Worm (Caenorhabditis elegans) whole organism, late embryonic: Measurements from ENCODE around the gene zyx-1.
A peak's percentile ranks its signal among the peaks of the same experiment; 100 is the strongest.

Experiments used
- ahr-1 ChIP-seq: sonication (generic microtip); optimal IDR thresholded peaks from 2 replicates; lab custom pipeline; 2016; ENCODE audit warnings: missing genetic modification characterization, missing compliant biosample characterization
- ceh-14 ChIP-seq: sonication (generic microtip); optimal IDR thresholded peaks from 2 replicates; lab custom pipeline; 2016; ENCODE audit warnings: missing genotype, missing genetic modification characterization, missing compliant biosample characterization
- ceh-18 ChIP-seq: sonication (generic microtip); optimal IDR thresholded peaks from 2 replicates; lab custom pipeline; 2016; ENCODE audit warnings: missing genetic modification characterization, missing compliant biosample characterization
- ceh-19 ChIP-seq: fragments of 200-800 bp; sonication (Bioruptor generic); optimal IDR thresholded peaks from 2 replicates; lab custom pipeline; 2018; ENCODE audit warnings: mild to moderate bottlenecking, missing genetic modification characterization, missing compliant biosample characterization
- ceh-2 ChIP-seq: sonication (generic microtip); optimal IDR thresholded peaks from 2 replicates; lab custom pipeline; 2016; ENCODE audit warnings: missing genotype, missing genetic modification characterization, missing compliant biosample characterization
- ceh-22 ChIP-seq: sonication (generic microtip); optimal IDR thresholded peaks from 2 replicates; lab custom pipeline; 2017; ENCODE audit warnings: missing biosample characterization, missing genetic modification characterization
- ceh-31 ChIP-seq: sonication (generic microtip); optimal IDR thresholded peaks from 2 replicates; lab custom pipeline; 2016; ENCODE audit warnings: missing genetic modification characterization, missing compliant biosample characterization
- elt-2 ChIP-seq: sonication (generic microtip); optimal IDR thresholded peaks from 2 replicates; lab custom pipeline; 2016; ENCODE audit warnings: missing genetic modification reagents, missing genetic modification characterization, missing compliant biosample characterization
- ets-4 ChIP-seq: sonication (generic microtip); optimal IDR thresholded peaks from 2 replicates; lab custom pipeline; 2016; ENCODE audit warnings: missing genetic modification characterization, missing compliant biosample characterization
- fkh-10 ChIP-seq: fragments of 150-350 bp; optimal IDR thresholded peaks from 2 replicates; lab custom pipeline; 2014; ENCODE audit warnings: missing biosample characterization, missing genetic modification reagents, missing genetic modification characterization
- fkh-6 ChIP-seq: sonication (generic microtip); optimal IDR thresholded peaks from 2 replicates; lab custom pipeline; 2016; ENCODE audit warnings: missing genetic modification characterization, missing compliant biosample characterization
- gmeb-2 ChIP-seq: sonication (generic microtip); optimal IDR thresholded peaks from 2 replicates; lab custom pipeline; 2016; ENCODE audit warnings: missing genetic modification characterization, inconsistent platforms, missing compliant biosample characterization
- hlh-13 ChIP-seq: fragments of 200-800 bp; sonication (Bioruptor generic); optimal IDR thresholded peaks from 2 replicates; lab custom pipeline; 2018; ENCODE audit warnings: mild to moderate bottlenecking, missing genetic modification characterization, missing compliant biosample characterization
- hlh-15 ChIP-seq: sonication (generic microtip); optimal IDR thresholded peaks from 2 replicates; lab custom pipeline; 2016; ENCODE audit warnings: missing genetic modification characterization, missing compliant biosample characterization
- hlh-30 ChIP-seq: sonication (generic microtip); optimal IDR thresholded peaks from 2 replicates; lab custom pipeline; 2017; ENCODE audit warnings: antibody characterized with exemption, missing genetic modification characterization, missing compliant biosample characterization; ENCODE audit not compliant: insufficient read depth
- hlh-8 ChIP-seq: sonication (generic microtip); optimal IDR thresholded peaks from 2 replicates; lab custom pipeline; 2016; ENCODE audit warnings: missing genotype, missing genetic modification characterization, missing compliant biosample characterization
- lim-6 ChIP-seq: sonication (generic microtip); optimal IDR thresholded peaks from 2 replicates; lab custom pipeline; 2016; ENCODE audit warnings: missing genetic modification characterization, missing compliant biosample characterization
- mec-3 ChIP-seq: sonication (generic microtip); optimal IDR thresholded peaks from 2 replicates; lab custom pipeline; 2016; ENCODE audit warnings: borderline replicate concordance, missing genetic modification characterization, missing compliant biosample characterization
- nfya-1 ChIP-seq: sonication (generic microtip); optimal IDR thresholded peaks from 2 replicates; lab custom pipeline; 2017; ENCODE audit warnings: missing genetic modification characterization, mild to moderate bottlenecking, missing compliant biosample characterization, antibody characterized with exemption, moderate library complexity
- nhr-11 ChIP-seq: fragments of 150-350 bp; optimal IDR thresholded peaks from 2 replicates; lab custom pipeline; 2014; ENCODE audit warnings: missing biosample characterization, missing genetic modification characterization
- nhr-232 ChIP-seq: sonication (generic microtip); optimal IDR thresholded peaks from 2 replicates; lab custom pipeline; 2016; ENCODE audit warnings: missing genetic modification characterization, missing compliant biosample characterization
- pag-3 ChIP-seq: sonication (generic microtip); optimal IDR thresholded peaks from 2 replicates; lab custom pipeline; 2016; ENCODE audit warnings: missing compliant biosample characterization, missing genetic modification characterization, borderline replicate concordance
- pat-9 ChIP-seq: fragments of 200-800 bp; sonication (Bioruptor generic); optimal IDR thresholded peaks from 2 replicates; lab custom pipeline; 2018; ENCODE audit warnings: mild to moderate bottlenecking, missing genetic modification characterization, moderate library complexity, missing compliant biosample characterization
- pha-2 ChIP-seq: sonication (generic microtip); optimal IDR thresholded peaks from 2 replicates; lab custom pipeline; 2017; ENCODE audit warnings: mild to moderate bottlenecking, missing genetic modification characterization, missing compliant biosample characterization
- ref-2 ChIP-seq: sonication (generic microtip); optimal IDR thresholded peaks from 2 replicates; lab custom pipeline; 2016; ENCODE audit warnings: missing genetic modification characterization, missing compliant biosample characterization
- rnt-1 ChIP-seq: sonication (generic microtip); optimal IDR thresholded peaks from 2 replicates; lab custom pipeline; 2016; ENCODE audit warnings: missing genetic modification characterization, missing compliant biosample characterization
- sdc-2 ChIP-seq: sonication (generic microtip); optimal IDR thresholded peaks from 2 replicates; lab custom pipeline; 2016; ENCODE audit warnings: missing genotype, missing genetic modification characterization, missing compliant biosample characterization
- sox-2 ChIP-seq: fragments of 200-800 bp; sonication (Bioruptor generic); IDR thresholded peaks from 2 replicates; pipeline ENCODE4 v1.3.6; 2022; ENCODE audit warnings: missing genetic modification reagents, missing genetic modification characterization, missing compliant biosample characterization
- tbx-2 ChIP-seq: sonication (generic microtip); optimal IDR thresholded peaks from 2 replicates; lab custom pipeline; 2016; ENCODE audit warnings: missing genetic modification characterization, missing compliant biosample characterization
- unc-42 ChIP-seq: sonication (generic microtip); optimal IDR thresholded peaks from 2 replicates; lab custom pipeline; 2016; ENCODE audit warnings: missing genotype, missing genetic modification characterization, missing compliant biosample characterization
- unc-55 ChIP-seq: sonication (generic microtip); optimal IDR thresholded peaks from 2 replicates; lab custom pipeline; 2017; ENCODE audit warnings: missing biosample characterization, missing genetic modification reagents, missing genetic modification characterization

zyx-1 gene

DNA sequence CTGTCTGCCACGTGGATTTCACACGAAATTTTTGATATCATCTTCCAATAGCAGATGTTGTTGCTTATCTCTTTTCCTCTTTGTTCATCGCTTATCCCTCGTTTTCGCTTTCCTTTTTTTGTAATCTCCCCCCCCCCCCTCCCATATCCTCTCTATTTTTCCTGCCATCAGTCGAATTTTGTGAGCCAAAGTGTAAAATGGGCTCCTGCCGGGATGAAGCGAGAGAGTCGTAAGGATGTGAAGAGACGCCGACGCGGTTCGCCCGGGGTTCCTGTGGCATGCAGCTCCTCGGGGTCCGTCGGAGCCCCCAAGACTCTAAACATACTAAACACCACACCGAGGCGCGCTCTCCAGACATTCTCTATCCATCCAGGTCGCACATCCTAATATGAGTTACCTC, at the start of gene zyx-1:
Gene zyx-1, plus strand, starts transcription at position 331 of the 400 bp plus-strand sequence.
- TF ChIP-seq nfya-1: no peak
- TF ChIP-seq pat-9 (tag; lab: Kevin White, UChicago): peak; percentile 31
- no peak for TF ChIP-seq ets-4 (tag; lab: Kevin White, UChicago)
- TF ChIP-seq ahr-1 (tag; lab: Kevin White, UChicago): no peak
- TF ChIP-seq mec-3 (tag; lab: Kevin White, UChicago): no peak
- TF ChIP-seq gmeb-2 (tag; lab: Kevin White, UChicago): no peak
- peak; percentile 24 for TF ChIP-seq ceh-19
- TF ChIP-seq, all 69 proteins: peak for 2

ce11 chrII:13007717-13008461, 48.8 kb upstream of the zyx-1 start, which contains the start of gene oig-2:
TSS of gene oig-2 (minus strand) at chrII:13008164.
- TF ChIP-seq unc-55 (GFP tag; lab: Kevin White, UChicago) (peak; percentile 4), nhr-232 (tag; lab: Kevin White, UChicago) (no peak)

DNA sequence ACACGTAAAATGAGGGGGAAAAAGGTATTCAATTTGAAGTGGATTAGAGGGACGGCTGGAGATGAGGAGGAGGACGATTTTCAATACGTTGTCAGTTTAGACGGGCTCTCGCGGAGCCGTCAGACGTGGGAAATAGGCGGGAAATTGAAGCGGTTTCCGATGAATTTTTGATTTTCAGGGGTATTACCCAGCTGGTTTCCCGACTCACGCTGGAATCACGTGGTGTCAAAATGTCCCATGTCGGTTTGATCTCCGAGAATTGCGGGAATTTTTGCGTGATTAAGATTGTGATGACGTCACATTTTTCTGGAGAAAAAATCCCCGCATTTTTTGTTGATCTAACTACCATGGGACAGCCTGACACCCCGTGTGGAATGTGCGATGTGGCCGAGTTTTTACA, 44.0 kb upstream of the zyx-1 start:
- TF ChIP-seq pha-2 (no peak), hlh-30 (peak; percentile 7), ceh-31 (tag; lab: Kevin White, UChicago) (peak; percentile 52), ref-2 (peak; percentile 31), ceh-14 (peak; percentile 9), unc-42 (tag; lab: Kevin White, UChicago) (peak; percentile 14)

- TF ChIP-seq unc-55 (GFP tag; lab: Kevin White, UChicago): no peak
Measured at ce11 chrII:13013966-13014365, 42.7 kb upstream of the zyx-1 start, which contains the start of gene F18A11.5. TSS of gene F18A11.5 (minus strand) at chrII:13014286.

DNA sequence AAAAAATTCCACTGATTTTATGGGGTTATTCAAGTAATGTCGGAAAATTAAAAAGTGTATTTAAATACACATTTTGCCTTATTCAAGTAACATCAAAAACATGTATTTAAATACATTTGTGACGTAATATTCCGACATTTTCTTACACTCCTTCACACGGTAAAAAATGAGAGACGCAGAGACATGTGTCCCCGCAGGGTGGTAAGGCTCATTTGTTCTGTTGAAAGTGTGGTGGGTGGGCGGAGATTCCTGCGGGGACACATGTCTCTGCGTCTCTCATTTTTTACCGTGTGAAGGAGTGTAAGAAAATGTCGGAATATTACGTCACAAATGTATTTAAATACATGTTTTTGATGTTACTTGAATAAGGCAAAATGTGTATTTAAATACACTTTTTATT, 40.3 kb upstream of the zyx-1 start:
- TF ChIP-seq ceh-18 (tag; lab: Kevin White, UChicago) (peak; percentile 49), ceh-31 (tag; lab: Kevin White, UChicago) (peak; percentile 40), sox-2 (peak; percentile 59), ref-2 (peak; percentile 8), ceh-2 (tag; lab: Kevin White, UChicago) (peak; percentile 32), tbx-2 (tag; lab: Kevin White, UChicago) (peak; percentile 47)

ce11 chrII:13022555-13022954, 34.2 kb upstream of the zyx-1 start:
- no peak for TF ChIP-seq gmeb-2 (tag; lab: Kevin White, UChicago)
- no peak for TF ChIP-seq hlh-8
- TF ChIP-seq pag-3: no peak
- no peak for TF ChIP-seq ceh-22
- TF ChIP-seq fkh-6 (tag; lab: Kevin White, UChicago): no peak
- no peak for TF ChIP-seq unc-55 (GFP tag; lab: Kevin White, UChicago)
- no peak for TF ChIP-seq hlh-13 (GFP tag; lab: Kevin White, UChicago)
- TF ChIP-seq nhr-11: no peak
- TF ChIP-seq elt-2: no peak
- TF ChIP-seq mec-3 (tag; lab: Kevin White, UChicago): no peak
- TF ChIP-seq sox-2: no peak
- no peak for TF ChIP-seq ahr-1 (tag; lab: Kevin White, UChicago)
- TF ChIP-seq sdc-2 (tag; lab: Kevin White, UChicago): no peak
- TF ChIP-seq nhr-232 (tag; lab: Kevin White, UChicago): no peak
- no peak for TF ChIP-seq rnt-1 (tag; lab: Kevin White, UChicago)
- no peak for TF ChIP-seq unc-42 (tag; lab: Kevin White, UChicago)
- TF ChIP-seq lim-6 (tag; lab: Kevin White, UChicago): no peak
- no peak for TF ChIP-seq hlh-15 (tag; lab: Kevin White, UChicago)
- TF ChIP-seq fkh-10: no peak
